Worm (Caenorhabditis elegans) whole organism, young adult: ENCODE results near the gene B0416.7.

Experiments
- F23B12.7 ChIP-seq: sonication (generic microtip); optimal IDR thresholded peaks from 2 replicates; lab custom pipeline; 2017; ENCODE audit warnings: missing genetic modification characterization, mild to moderate bottlenecking, missing compliant biosample characterization, antibody characterized with exemption, moderate library complexity; ENCODE audit not compliant: insufficient read depth
- F33H1.4 ChIP-seq: fragments of 200-800 bp; sonication (Bioruptor generic); IDR thresholded peaks from 2 replicates; pipeline ENCODE4 v1.3.6; 2022; ENCODE audit warnings: missing genetic modification reagents, missing genetic modification characterization, missing compliant biosample characterization
- ama-1 ChIP-seq, 3 experiments: fragments of 150-350 bp in 1 of 3; sonication (generic microtip) in 2 of 3; optimal IDR thresholded peaks; 2 replicates each; lab custom pipeline; 2014 to 2018; ENCODE audit warnings: missing biosample characterization in 2 of 3, missing genetic modification characterization in 2 of 3, missing genetic modification reagents in 2 of 3
- madf-6 ChIP-seq: fragments of 200-800 bp; sonication (Bioruptor generic); IDR thresholded peaks from 2 replicates; pipeline ENCODE4 v1.3.6; 2022; ENCODE audit warnings: missing genetic modification reagents, missing genetic modification characterization, missing compliant biosample characterization

DNA sequence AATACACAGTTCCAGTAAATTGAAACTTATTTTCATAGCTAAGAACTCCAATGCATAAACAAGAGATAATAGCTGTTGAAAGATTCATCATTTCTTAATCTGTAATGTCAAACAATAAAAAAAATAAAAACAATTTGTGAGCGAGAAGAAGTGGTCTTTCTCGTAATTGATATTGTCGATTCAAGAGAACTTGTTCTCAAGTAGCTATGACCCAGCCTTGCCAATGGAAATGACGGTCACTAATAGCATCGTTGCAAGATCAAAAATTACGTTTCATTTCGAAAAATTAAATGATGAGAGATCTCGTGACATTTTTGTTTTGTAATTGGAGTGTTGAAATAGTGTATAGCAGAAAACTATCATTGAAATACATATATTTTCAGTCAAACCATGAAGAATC, at the start of gene B0416.7:
- TF ChIP-seq F33H1.4 (GFP tag; lab: Robert Waterston, UW) (no peak), madf-6 (GFP tag; lab: Robert Waterston, UW) (no peak), ama-1 (optimal IDR thresholded peaks at IDR 0.05; lab: Kevin White, UChicago) (no peak), ama-1 (GFP tag; optimal IDR thresholded peaks at IDR 0.05; lab: Kevin White, UChicago) (no peak), F23B12.7 (tag; lab: Kevin White, UChicago) (no peak)
